Fruit fly (Drosophila melanogaster) whole organism, prepupa: ENCODE measurements around the gene Ugt35C1.

Experiments used
- CG10631 ChIP-seq: fragments of 200-800 bp; sonication (Bioruptor generic); optimal IDR thresholded peaks from 2 replicates; lab custom pipeline; 2016; ENCODE audit warnings: missing biosample characterization, missing genetic modification characterization
- CG10669 ChIP-seq: fragments of 200-800 bp; sonication (Bioruptor generic); optimal IDR thresholded peaks from 3 replicates; lab custom pipeline; 2018; ENCODE audit warnings: missing biosample characterization, mild to moderate bottlenecking, missing genetic modification characterization, moderate library complexity
- CG11762 ChIP-seq: fragments of 200-800 bp; sonication (Bioruptor generic); optimal IDR thresholded peaks from 3 replicates; lab custom pipeline; 2016; ENCODE audit warnings: missing biosample characterization, missing genetic modification characterization; ENCODE audit not compliant: insufficient read depth
- CG1621 ChIP-seq: fragments of 200-800 bp; sonication (Bioruptor generic); optimal IDR thresholded peaks from 3 replicates; lab custom pipeline; 2018; ENCODE audit warnings: missing biosample characterization, mild to moderate bottlenecking, missing genetic modification characterization
- CG16779 ChIP-seq: fragments of 200-800 bp; sonication (Bioruptor generic); optimal IDR thresholded peaks from 3 replicates; lab custom pipeline; 2017; ENCODE audit warnings: missing biosample characterization, mild to moderate bottlenecking, missing genetic modification characterization
- CG3032 ChIP-seq: fragments of 200-800 bp; optimal IDR thresholded peaks from 2 replicates; lab custom pipeline; 2019; ENCODE audit warnings: missing biosample characterization, mild to moderate bottlenecking, missing genetic modification characterization, moderate library complexity
- CG31627 ChIP-seq: fragments of 200-800 bp; sonication (Bioruptor generic); optimal IDR thresholded peaks from 3 replicates; lab custom pipeline; 2016; ENCODE audit warnings: missing biosample characterization, missing genetic modification characterization
- CG32006 ChIP-seq: fragments of 200-800 bp; sonication (Bioruptor generic); optimal IDR thresholded peaks from 3 replicates; lab custom pipeline; 2017; ENCODE audit warnings: missing biosample characterization, mild to moderate bottlenecking, missing genetic modification characterization
- CG34406 ChIP-seq: fragments of 200-800 bp; sonication (Bioruptor generic); optimal IDR thresholded peaks from 3 replicates; lab custom pipeline; 2016; ENCODE audit warnings: missing biosample characterization, missing genetic modification characterization
- CG3919 ChIP-seq: fragments of 200-800 bp; sonication (Bioruptor generic); optimal IDR thresholded peaks from 3 replicates; lab custom pipeline; 2016; ENCODE audit warnings: missing biosample characterization, missing genetic modification characterization
- CG6163 ChIP-seq: fragments of 200-800 bp; sonication (Bioruptor generic); IDR thresholded peaks from 3 replicates; pipeline ENCODE4 v1.3.6; 2022; ENCODE audit warnings: missing biosample characterization, missing genetic modification characterization
- CG6276 ChIP-seq: fragments of 200-800 bp; sonication (Bioruptor generic); optimal IDR thresholded peaks from 2 replicates; lab custom pipeline; 2017; ENCODE audit warnings: missing biosample characterization, mild to moderate bottlenecking, missing genetic modification characterization
- CG6792 ChIP-seq: fragments of 200-800 bp; sonication (Bioruptor generic); optimal IDR thresholded peaks from 3 replicates; lab custom pipeline; 2016; ENCODE audit warnings: missing biosample characterization, missing genetic modification characterization
- CG7368 ChIP-seq: fragments of 200-800 bp; sonication (Bioruptor generic); optimal IDR thresholded peaks from 3 replicates; lab custom pipeline; 2016; ENCODE audit warnings: missing biosample characterization, missing genetic modification characterization
- CG8319 ChIP-seq: fragments of 200-800 bp; sonication (Bioruptor generic); optimal IDR thresholded peaks from 3 replicates; lab custom pipeline; 2016; ENCODE audit warnings: missing biosample characterization, missing genetic modification characterization
- CG9139 ChIP-seq: fragments of 200-800 bp; sonication (Bioruptor generic); optimal IDR thresholded peaks from 3 replicates; lab custom pipeline; 2017; ENCODE audit warnings: missing biosample characterization, mild to moderate bottlenecking, missing genetic modification characterization
- Eip75B ChIP-seq: fragments of 200-800 bp; sonication (Bioruptor generic); optimal IDR thresholded peaks from 3 replicates; lab custom pipeline; 2016; ENCODE audit warnings: missing biosample characterization, missing genetic modification characterization
- Eip78C ChIP-seq: fragments of 200-800 bp; sonication (Bioruptor generic); peaks from one replicate; lab custom pipeline; 2016; ENCODE audit warnings: missing biosample characterization, missing genetic modification characterization
- Eip93F ChIP-seq: fragments of 200-800 bp; sonication (Bioruptor generic); optimal IDR thresholded peaks from 2 replicates; lab custom pipeline; 2016; ENCODE audit warnings: missing biosample characterization, mild to moderate bottlenecking, missing genetic modification characterization
- Gug ChIP-seq: fragments of 200-800 bp; sonication (Bioruptor generic); IDR thresholded peaks from 2 replicates; pipeline ENCODE4 v1.3.6; 2022; ENCODE audit warnings: missing biosample characterization, missing genetic modification characterization
- Hr39 ChIP-seq: fragments of 200-800 bp; sonication (Bioruptor generic); optimal IDR thresholded peaks from 2 replicates; lab custom pipeline; 2016; ENCODE audit warnings: missing biosample characterization, missing genetic modification characterization
- Hr4 ChIP-seq: fragments of 200-800 bp; sonication (Bioruptor generic); optimal IDR thresholded peaks from 3 replicates; lab custom pipeline; 2016; ENCODE audit warnings: missing biosample characterization, missing genetic modification characterization
- Lpt ChIP-seq: fragments of 200-800 bp; sonication (Bioruptor generic); optimal IDR thresholded peaks from 3 replicates; lab custom pipeline; 2016; ENCODE audit warnings: missing biosample characterization, missing genetic modification characterization
- Met ChIP-seq: fragments of 200-800 bp; sonication (Bioruptor generic); optimal IDR thresholded peaks from 3 replicates; lab custom pipeline; 2016; ENCODE audit warnings: missing biosample characterization, missing genetic modification characterization
- OdsH ChIP-seq: fragments of 200-800 bp; sonication (Bioruptor generic); optimal IDR thresholded peaks from 3 replicates; lab custom pipeline; 2016; ENCODE audit warnings: missing biosample characterization, missing genetic modification characterization
- Smox ChIP-seq: fragments of 200-800 bp; sonication (Bioruptor generic); optimal IDR thresholded peaks from 3 replicates; lab custom pipeline; 2016; ENCODE audit warnings: missing biosample characterization, missing genetic modification characterization
- Sox102F ChIP-seq: fragments of 200-800 bp; sonication (Bioruptor generic); optimal IDR thresholded peaks from 2 replicates; lab custom pipeline; 2016; ENCODE audit warnings: missing biosample characterization, mild to moderate bottlenecking, missing genetic modification characterization
- Sox14 ChIP-seq: fragments of 200-800 bp; sonication (Bioruptor generic); optimal IDR thresholded peaks from 3 replicates; lab custom pipeline; 2016; ENCODE audit warnings: missing biosample characterization, missing genetic modification characterization
- Sox15 ChIP-seq: fragments of 200-800 bp; sonication (Bioruptor generic); optimal IDR thresholded peaks from 3 replicates; lab custom pipeline; 2016; ENCODE audit warnings: missing biosample characterization, missing genetic modification characterization
- achi ChIP-seq: fragments of 200-800 bp; sonication (Bioruptor generic); optimal IDR thresholded peaks from 3 replicates; lab custom pipeline; 2016; ENCODE audit warnings: missing biosample characterization, missing genetic modification characterization
- acj6 ChIP-seq: fragments of 200-800 bp; sonication (Bioruptor generic); optimal IDR thresholded peaks from 3 replicates; lab custom pipeline; 2016; ENCODE audit warnings: missing biosample characterization, missing genetic modification characterization
- cyc ChIP-seq: fragments of 200-800 bp; sonication (Bioruptor generic); optimal IDR thresholded peaks from 3 replicates; lab custom pipeline; 2016; ENCODE audit warnings: missing biosample characterization, missing genetic modification characterization
- dac ChIP-seq: fragments of 200-800 bp; sonication (Bioruptor generic); optimal IDR thresholded peaks from 2 replicates; lab custom pipeline; 2017; ENCODE audit warnings: missing biosample characterization, mild to moderate bottlenecking, missing genetic modification characterization
- dsx ChIP-seq: fragments of 200-800 bp; optimal IDR thresholded peaks from 3 replicates; lab custom pipeline; 2019; ENCODE audit warnings: missing biosample characterization, mild to moderate bottlenecking, missing genetic modification characterization, moderate library complexity; ENCODE audit not compliant: poor library complexity, severe bottlenecking
- eg ChIP-seq: fragments of 200-800 bp; sonication (Bioruptor generic); IDR thresholded peaks from 3 replicates; pipeline ENCODE4 v1.3.6; 2022; ENCODE audit warnings: missing biosample characterization, missing genetic modification characterization
- esn ChIP-seq: fragments of 200-800 bp; sonication (Bioruptor generic); optimal IDR thresholded peaks from 2 replicates; lab custom pipeline; 2016; ENCODE audit warnings: missing biosample characterization, mild to moderate bottlenecking, missing genetic modification characterization, moderate library complexity
- fd85E ChIP-seq: fragments of 200-800 bp; sonication (Bioruptor generic); optimal IDR thresholded peaks from 3 replicates; lab custom pipeline; 2016; ENCODE audit warnings: missing biosample characterization, missing genetic modification characterization
- fkh ChIP-seq: fragments of 200-800 bp; sonication (Bioruptor generic); optimal IDR thresholded peaks from 3 replicates; lab custom pipeline; 2017; ENCODE audit warnings: missing biosample characterization, mild to moderate bottlenecking, missing genetic modification characterization, moderate library complexity
- lz ChIP-seq: fragments of 200-800 bp; sonication (Bioruptor generic); optimal IDR thresholded peaks from 3 replicates; lab custom pipeline; 2016; ENCODE audit warnings: missing biosample characterization, missing genetic modification characterization
- net ChIP-seq: fragments of 200-800 bp; sonication (Bioruptor generic); optimal IDR thresholded peaks from 3 replicates; lab custom pipeline; 2016; ENCODE audit warnings: missing biosample characterization, missing genetic modification characterization
- pdm3 ChIP-seq: fragments of 200-800 bp; sonication (Bioruptor generic); optimal IDR thresholded peaks from 3 replicates; lab custom pipeline; 2016; ENCODE audit warnings: missing biosample characterization, missing genetic modification characterization
- salr ChIP-seq, 2 experiments: fragments of 200-800 bp; sonication (Bioruptor generic); optimal IDR thresholded peaks; 3 replicates each; lab custom pipeline; 2016 to 2018; ENCODE audit warnings: missing biosample characterization in 2 of 2, missing genetic modification characterization in 2 of 2, mild to moderate bottlenecking in 1 of 2
- spab ChIP-seq: fragments of 200-800 bp; sonication (Bioruptor generic); optimal IDR thresholded peaks from 2 replicates; lab custom pipeline; 2017; ENCODE audit warnings: missing biosample characterization, mild to moderate bottlenecking, missing genetic modification characterization, missing genetic modification reagents
- ss ChIP-seq, 2 experiments: fragments of 200-800 bp; sonication (Bioruptor generic); optimal IDR thresholded peaks; 2 replicates in 1 of 2; 3 replicates in 1 of 2; lab custom pipeline; 2017 to 2018; ENCODE audit warnings: mild to moderate bottlenecking in 2 of 2, missing biosample characterization in 2 of 2, missing genetic modification characterization in 2 of 2, moderate library complexity in 1 of 2
- svp ChIP-seq: fragments of 200-800 bp; sonication (Bioruptor generic); peaks from one replicate; lab custom pipeline; 2016; ENCODE audit warnings: missing biosample characterization, missing genetic modification characterization
- vri ChIP-seq: fragments of 200-800 bp; sonication (Bioruptor generic); optimal IDR thresholded peaks from 3 replicates; lab custom pipeline; 2016; ENCODE audit warnings: missing biosample characterization, mild to moderate bottlenecking, missing genetic modification characterization

Ugt35C1 gene

DNA sequence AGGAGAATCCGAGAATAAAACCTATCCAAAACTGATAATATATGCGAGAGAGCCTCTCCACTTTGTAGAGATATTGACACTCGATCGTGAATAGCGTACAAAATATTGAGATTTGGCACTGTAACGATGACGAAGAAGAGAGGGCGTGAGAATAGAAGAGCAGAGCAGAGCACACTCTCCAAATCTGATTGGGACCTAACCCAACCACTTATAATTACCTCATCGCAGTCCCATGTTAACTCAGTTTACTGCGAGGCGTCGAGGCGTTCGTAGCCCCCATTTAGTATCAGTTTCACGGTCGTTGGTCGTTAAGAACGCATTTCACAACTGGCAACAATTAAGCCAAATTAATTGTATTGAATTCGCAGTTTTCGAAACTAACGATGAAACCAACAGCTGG is 28.7 kb upstream of the Ugt35C1 start, which contains the start of gene Ugt302C1:
Ugt302C1 (plus strand) TSS at position 241 of the 400 bp plus-strand sequence.
- TF ChIP-seq Smox (GFP tag; lab: Kevin White, UChicago) (no peak), fd85E (GFP tag; lab: Kevin White, UChicago) (no peak), lz (GFP tag; lab: Kevin White, UChicago) (no peak), Hr39 (GFP tag; lab: Kevin White, UChicago) (no peak), dac (GFP tag; lab: Kevin White, UChicago) (no peak), Eip75B (no peak), ss (GFP tag; optimal IDR thresholded peaks at IDR 0.05; lab: Kevin White, UChicago) (no peak), CG10631 (no peak), net (no peak), CG9139 (no peak), acj6 (GFP tag; lab: Kevin White, UChicago) (no peak), achi (GFP tag; lab: Kevin White, UChicago) (no peak), Eip78C (GFP tag; lab: Kevin White, UChicago) (peak; percentile 40), Sox15 (GFP tag; lab: Kevin White, UChicago) (no peak), Hr4 (no peak), CG16779 (peak; percentile 2), CG3919 (GFP tag; lab: Kevin White, UChicago) (peak; percentile 14), CG6276 (GFP tag; lab: Kevin White, UChicago) (no peak), salr (GFP tag; optimal IDR thresholded peaks at IDR 0.05; lab: Kevin White, UChicago) (no peak), CG11762 (GFP tag; lab: Kevin White, UChicago) (no peak), CG6792 (GFP tag; lab: Kevin White, UChicago) (no peak), cyc (no peak), CG34406 (GFP tag; lab: Kevin White, UChicago) (no peak), Gug (GFP tag; lab: Robert Waterston, UW) (no peak), CG32006 (GFP tag; lab: Kevin White, UChicago) (no peak), CG3032 (tag; lab: Kevin White, UChicago) (no peak), fkh (GFP tag; lab: Kevin White, UChicago) (no peak), CG1621 (tag; lab: Kevin White, UChicago) (no peak), OdsH (GFP tag; lab: Kevin White, UChicago) (no peak), Sox14 (no peak), Sox102F (GFP tag; lab: Kevin White, UChicago) (no peak), spab (GFP tag; lab: Kevin White, UChicago) (no peak), svp (GFP tag; lab: Kevin White, UChicago) (peak; percentile 61), Met (GFP tag; lab: Kevin White, UChicago) (no peak), Eip93F (GFP tag; lab: Kevin White, UChicago) (no peak), CG6163 (GFP tag; lab: Robert Waterston, UW) (peak; percentile 27; the same call in 1 of the 3 replicates), eg (GFP tag; lab: Robert Waterston, UW) (0 out of 3 replicates have a peak, but pooled peaks have one; percentile 22), Lpt (GFP tag; lab: Kevin White, UChicago) (no peak), CG8319 (GFP tag; lab: Kevin White, UChicago) (no peak), dsx (GFP tag; lab: Kevin White, UChicago) (peak; percentile 54), esn (GFP tag; lab: Kevin White, UChicago) (no peak), CG7368 (GFP tag; lab: Kevin White, UChicago) (no peak), pdm3 (GFP tag; lab: Kevin White, UChicago) (no peak), CG31627 (GFP tag; lab: Kevin White, UChicago) (no peak), vri (GFP tag; lab: Kevin White, UChicago) (peak; percentile 95), CG10669 (no peak)
